Worm (Caenorhabditis elegans) whole organism, young adult: Measurements from ENCODE around the gene srg-65.
A peak's percentile ranks its signal among the peaks of the same experiment; 100 is the strongest.

Experiments used
- B0035.1 ChIP-seq: sonication (generic microtip); optimal IDR thresholded peaks from 2 replicates; lab custom pipeline; 2016; ENCODE audit warnings: missing genetic modification characterization, mild to moderate bottlenecking, missing compliant biosample characterization, missing genotype, missing genetic modification reagents
- akir-1 ChIP-seq: fragments of 200-800 bp; sonication (Bioruptor generic); optimal IDR thresholded peaks from 2 replicates; lab custom pipeline; 2018; ENCODE audit warnings: mild to moderate bottlenecking, missing genetic modification characterization, moderate library complexity, missing compliant biosample characterization
- athp-1 ChIP-seq: sonication (generic microtip); optimal IDR thresholded peaks from 2 replicates; lab custom pipeline; 2017; ENCODE audit warnings: mild to moderate bottlenecking, missing genetic modification characterization, missing compliant biosample characterization
- attf-6 ChIP-seq: fragments of 200-800 bp; sonication (Bioruptor generic); IDR thresholded peaks from 2 replicates; pipeline ENCODE4 v1.3.6; 2022; ENCODE audit warnings: missing genetic modification reagents, missing genetic modification characterization, missing compliant biosample characterization
- dox-1 ChIP-seq: fragments of 200-800 bp; sonication (Bioruptor generic); IDR thresholded peaks from 2 replicates; pipeline ENCODE4 v1.3.6; 2022; ENCODE audit warnings: missing genetic modification reagents, missing genetic modification characterization, missing compliant biosample characterization
- egl-44 ChIP-seq: fragments of 200-800 bp; sonication (Bioruptor generic); IDR thresholded peaks from 2 replicates; pipeline ENCODE4 v1.3.6; 2022; ENCODE audit warnings: missing genetic modification reagents, missing genetic modification characterization, missing compliant biosample characterization
- let-526 ChIP-seq: fragments of 200-800 bp; sonication (Bioruptor generic); IDR thresholded peaks from 2 replicates; pipeline ENCODE4 v1.3.6; 2022; ENCODE audit warnings: missing genetic modification reagents, missing genetic modification characterization, missing compliant biosample characterization
- lsl-1 ChIP-seq: fragments of 200-800 bp; sonication (Bioruptor generic); optimal IDR thresholded peaks from 2 replicates; lab custom pipeline; 2018; ENCODE audit warnings: mild to moderate bottlenecking, missing genetic modification characterization, moderate library complexity, missing compliant biosample characterization
- nhr-90 ChIP-seq: sonication (generic microtip); optimal IDR thresholded peaks from 2 replicates; lab custom pipeline; 2016; ENCODE audit warnings: missing genotype, mild to moderate bottlenecking, missing genetic modification characterization, missing compliant biosample characterization

Gene srg-65

DNA sequence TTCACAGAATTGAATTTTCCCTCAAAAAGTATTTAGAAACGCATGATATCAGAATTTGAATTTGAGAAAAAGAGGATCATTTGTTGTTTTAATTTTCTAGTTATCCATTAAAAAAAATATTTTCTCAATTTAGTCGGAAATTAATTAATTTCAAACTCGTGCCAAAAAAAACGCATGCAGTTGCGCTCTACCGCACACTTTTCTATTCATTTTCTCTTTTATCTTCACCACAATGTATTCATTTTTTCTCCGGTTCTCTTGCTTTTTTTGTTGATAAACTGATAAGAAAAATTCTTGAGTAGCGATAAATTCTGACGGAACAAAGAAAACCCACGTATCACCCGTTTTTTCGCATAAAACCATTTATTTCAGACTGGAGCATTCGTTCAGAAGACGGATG lies 51.7 kb downstream of the srg-65 start, which contains the start of gene acl-6 (continued):
- peak; percentile 1 for TF ChIP-seq nhr-90 (tag; lab: Kevin White, UChicago)
- peak; percentile 11 for TF ChIP-seq lsl-1
- TF ChIP-seq dox-1 (GFP tag; lab: Robert Waterston, UW), result peak; percentile 74
- TF ChIP-seq B0035.1 (tag; lab: Kevin White, UChicago), result no peak
- no peak for TF ChIP-seq egl-44 (GFP tag; lab: Robert Waterston, UW)
- no peak for TF ChIP-seq let-526 (GFP tag; lab: Robert Waterston, UW)
- no peak for TF ChIP-seq athp-1
- TF ChIP-seq attf-6 (GFP tag; lab: Robert Waterston, UW), result no peak
- no peak for TF ChIP-seq akir-1
